Fruit fly (Drosophila melanogaster) whole organism: ENCODE measurements around the gene CG31446.
A peak's percentile ranks its signal among the peaks of the same experiment; 100 is the strongest.

Source experiments
- CG8478 ChIP-seq: fragments of >200 bp; optimal IDR thresholded peaks from 2 replicates; lab custom pipeline; 2018; ENCODE audit warnings: inconsistent platforms
- Dll ChIP-seq: fragments of >200 bp; optimal IDR thresholded peaks from 2 replicates; lab custom pipeline; 2017
- EcR ChIP-seq, 2 experiments: fragments of >200 bp; optimal IDR thresholded peaks; 2 replicates each; lab custom pipeline; 2017; ENCODE audit warnings: missing biosample characterization in 2 of 2, missing genetic modification characterization in 2 of 2, missing genetic modification reagents in 2 of 2
- pan ChIP-seq: fragments of >200 bp; optimal IDR thresholded peaks from 2 replicates; lab custom pipeline; 2017
- psq ChIP-seq: fragments of >200 bp; optimal IDR thresholded peaks from 2 replicates; lab custom pipeline; 2017
- usp ChIP-seq: fragments of >200 bp; optimal IDR thresholded peaks from 2 replicates; lab custom pipeline; 2017; ENCODE audit warnings: missing biosample characterization, missing genetic modification characterization, mixed read lengths

DNA sequence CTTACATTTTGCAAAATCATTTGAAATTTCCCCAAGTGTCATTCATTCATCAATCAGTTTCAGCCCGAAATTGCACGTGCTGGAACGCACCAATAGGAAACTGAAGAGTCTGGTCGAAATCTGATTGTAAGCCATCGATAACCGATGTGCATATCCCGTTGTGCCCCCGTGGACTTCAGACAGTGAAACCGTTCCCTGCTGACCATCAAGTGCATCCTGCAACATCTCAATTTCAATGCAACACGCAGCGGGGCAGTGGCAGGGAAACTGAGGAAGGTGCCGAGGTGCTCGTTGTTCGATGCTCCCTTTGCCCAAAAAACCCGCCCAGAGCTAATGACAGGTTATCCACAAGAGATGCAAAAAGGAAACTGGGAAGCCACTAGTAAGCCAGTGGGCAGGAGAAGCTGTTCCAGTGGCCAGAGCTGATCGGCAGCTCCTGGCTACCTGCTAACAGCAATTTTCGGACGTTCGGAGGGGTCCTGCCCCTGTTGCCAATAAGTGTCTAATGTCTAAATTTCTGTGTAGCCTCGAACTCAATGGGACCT, 45.9 kb upstream of the CG31446 start:
- TF ChIP-seq psq (lab: Kevin White, UChicago) (no peak), pan (no peak), Dll (lab: Kevin White, UChicago) (peak; percentile 46), EcR (GFP tag; optimal IDR thresholded peaks at IDR 0.05; lab: Kevin White, UChicago) (no peak), CG8478 (no peak), usp (GFP tag; lab: Kevin White, UChicago) (no peak)
